Fruit fly (Drosophila melanogaster): ENCODE measurements around the gene Gpdh1.

dm6 chr2L:5901553-5901952 is 41.9 kb upstream of the Gpdh1 start:
- no peak for TF ChIP-seq EcR (GFP tag; optimal IDR thresholded peaks at IDR 0.05)
- no peak for TF ChIP-seq pan (optimal IDR thresholded peaks at IDR 0.05)
- TF ChIP-seq Dll (optimal IDR thresholded peaks at IDR 0.05) = no peak
